Fruit fly (Drosophila melanogaster): ENCODE data around the gene CG4942.

dm6 chr3L:9074882-9075281 lies 2.0 kb downstream of the CG4942 start:
- TF ChIP-seq CTCF (optimal IDR thresholded peaks at IDR 0.05) = no peak
- no peak for TF ChIP-seq CG8478 (optimal IDR thresholded peaks at IDR 0.05)
